Worm (Caenorhabditis elegans): ENCODE measurements around the gene rps-27.

- TF ChIP-seq ama-1 (optimal IDR thresholded peaks at IDR 0.05) (no peak), ceh-36 (tag; optimal IDR thresholded peaks at IDR 0.05) (no peak), tra-4 (tag; optimal IDR thresholded peaks at IDR 0.05) (no peak), sea-1 (GFP tag; conservative IDR thresholded peaks at IDR 0.05) (no peak), ceh-13 (GFP tag; optimal IDR thresholded peaks at IDR 0.05) (no peak), F13C5.2 (tag; optimal IDR thresholded peaks at IDR 0.05) (no peak), aly-1 (tag; optimal IDR thresholded peaks at IDR 0.05) (no peak), tbx-11 (GFP tag; IDR thresholded peaks at IDR 0.05) (no peak), B0310.2 (tag; optimal IDR thresholded peaks at IDR 0.05) (no peak), hnd-1 (tag; optimal IDR thresholded peaks at IDR 0.05) (no peak), flt-1 (GFP tag; IDR thresholded peaks at IDR 0.05) (no peak), tbx-37 (GFP tag; conservative IDR thresholded peaks at IDR 0.05) (no peak), hmg-4 (GFP tag; optimal IDR thresholded peaks at IDR 0.05) (no peak)
These were observed 18.9 kb upstream of the rps-27 start, which contains the start of gene cgp-1 for ce11 chrV:122750-123149.

All from whole organism, early embryonic.